Worm (Caenorhabditis elegans): ENCODE results near the gene R02D5.9.

DNA sequence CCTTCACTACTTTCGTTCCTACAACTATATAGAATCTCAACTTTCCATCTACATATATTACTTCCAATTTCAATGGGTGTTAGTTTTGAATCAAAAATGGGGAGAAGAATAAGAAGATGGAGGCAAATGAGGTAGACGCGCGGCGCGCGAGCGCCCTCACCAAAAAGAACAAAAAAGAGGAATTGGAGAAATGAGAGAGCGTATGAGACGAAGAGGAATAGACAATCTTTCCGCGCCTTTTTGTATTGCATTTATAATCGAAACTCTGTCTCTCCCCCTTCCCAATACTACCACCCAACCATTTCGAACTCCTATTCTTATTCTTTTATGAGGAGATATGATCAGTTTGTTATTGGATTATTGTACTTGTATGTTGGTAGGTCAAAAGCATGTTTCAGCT, 10.4 kb downstream of the R02D5.9 start:
- no peak for TF ChIP-seq him-1 (tag; optimal IDR thresholded peaks at IDR 0.05)
- no peak for TF ChIP-seq dao-5 (tag; optimal IDR thresholded peaks at IDR 0.05)
- no peak for TF ChIP-seq W03F9.2 (tag; optimal IDR thresholded peaks at IDR 0.05)
